Fruit fly (Drosophila melanogaster): ENCODE results near the gene CG12155.

CG12155 gene

dm6 chrX:7706398-7707349 is 21.9 kb upstream of the CG12155 start (continued):
- peak; percentile 86 for TF ChIP-seq CG4360 (GFP tag; IDR thresholded peaks at IDR 0.05)
- peak; percentile 97 for TF ChIP-seq CG16779 (GFP tag; IDR thresholded peaks at IDR 0.05)
- TF ChIP-seq Hmr (GFP tag; optimal IDR thresholded peaks at IDR 0.05) = peak; percentile 98
- peak; percentile 98 for TF ChIP-seq CG34376 (GFP tag; optimal IDR thresholded peaks at IDR 0.05)
- TF ChIP-seq mld (GFP tag; IDR thresholded peaks at IDR 0.05; ENCODE audit: partially characterized antibody) = no peak
- peak; percentile 73 for TF ChIP-seq TFAM (GFP tag; optimal IDR thresholded peaks at IDR 0.05)
- peak; percentile 73 for TF ChIP-seq MESR4 (GFP tag; optimal IDR thresholded peaks at IDR 0.05)
- peak; percentile 99 for TF ChIP-seq CG14441 (GFP tag; IDR thresholded peaks at IDR 0.05)
- TF ChIP-seq CG10274 (GFP tag; optimal IDR thresholded peaks at IDR 0.05) = peak; percentile 85
- TF ChIP-seq CG9797 (GFP tag; optimal IDR thresholded peaks at IDR 0.05) = peak; percentile 51
- peak; percentile 94 for TF ChIP-seq CG11696 (GFP tag; IDR thresholded peaks at IDR 0.05)
- TF ChIP-seq CG1603 (tag; optimal IDR thresholded peaks at IDR 0.05) = peak; percentile 91
- no peak for TF ChIP-seq Doc3 (GFP tag; IDR thresholded peaks at IDR 0.05; ENCODE audit: partially characterized antibody)
- peak; percentile 99 for TF ChIP-seq HLH3B (GFP tag; IDR thresholded peaks at IDR 0.05)
- TF ChIP-seq grn (GFP tag; optimal IDR thresholded peaks at IDR 0.05) = peak; percentile 63
- peak; percentile 97 for TF ChIP-seq ken (GFP tag; IDR thresholded peaks at IDR 0.05)
- TF ChIP-seq stwl (tag; optimal IDR thresholded peaks at IDR 0.05) = peak; percentile 34
- TF ChIP-seq Dek (tag; optimal IDR thresholded peaks at IDR 0.05) = peak; percentile 99
- peak; percentile 98 for TF ChIP-seq CG1233 (GFP tag; optimal IDR thresholded peaks at IDR 0.05)
- TF ChIP-seq ham (GFP tag; IDR thresholded peaks at IDR 0.05) = peak; percentile 91
- TF ChIP-seq Jarid2 (GFP tag; optimal IDR thresholded peaks at IDR 0.05) = peak; percentile 84
- TF ChIP-seq CG4404 (GFP tag; IDR thresholded peaks at IDR 0.05) = peak; percentile 96
- peak; percentile 99 for TF ChIP-seq sob (GFP tag; IDR thresholded peaks at IDR 0.05)
- peak; percentile 99 for TF ChIP-seq Ada2b (GFP tag; IDR thresholded peaks at IDR 0.05)
- TF ChIP-seq CG12299 (tag; optimal IDR thresholded peaks at IDR 0.05) = peak; percentile 98
- peak; percentile 97 for TF ChIP-seq kni (GFP tag; optimal IDR thresholded peaks at IDR 0.05)
- TF ChIP-seq prd (optimal IDR thresholded peaks at IDR 0.05) = no peak
- peak; percentile 98 for TF ChIP-seq prd (GFP tag; IDR thresholded peaks at IDR 0.05)
- peak; percentile 60 for TF ChIP-seq bigmax (GFP tag; optimal IDR thresholded peaks at IDR 0.05)
- peak; percentile 98 for TF ChIP-seq Sox102F (GFP tag; optimal IDR thresholded peaks at IDR 0.05)
- TF ChIP-seq Fer3 (tag; optimal IDR thresholded peaks at IDR 0.05) = peak; percentile 99
- peak; percentile 81 for TF ChIP-seq pros (GFP tag; optimal IDR thresholded peaks at IDR 0.05)
- TF ChIP-seq Vsx1 (GFP tag; optimal IDR thresholded peaks at IDR 0.05) = peak; percentile 87
- peak; percentile 97 for TF ChIP-seq CG17568 (GFP tag; optimal IDR thresholded peaks at IDR 0.05)
- TF ChIP-seq CG14710 (tag; optimal IDR thresholded peaks at IDR 0.05) = peak; percentile 95
- TF ChIP-seq CG10209 (GFP tag; optimal IDR thresholded peaks at IDR 0.05) = peak; percentile 96
- TF ChIP-seq ash1 (GFP tag; optimal IDR thresholded peaks at IDR 0.05) = peak; percentile 91
- TF ChIP-seq dpn (GFP tag; optimal IDR thresholded peaks at IDR 0.05) = peak; percentile 40 to 98
- peak; percentile 94 for TF ChIP-seq Nf-YC (tag; optimal IDR thresholded peaks at IDR 0.05)
- peak; percentile 83 for TF ChIP-seq NK7.1 (GFP tag; optimal IDR thresholded peaks at IDR 0.05)
- peak; percentile 96 for TF ChIP-seq CG32767 (GFP tag; IDR thresholded peaks at IDR 0.05)
- peak; percentile 78 for TF ChIP-seq CG16863 (GFP tag; optimal IDR thresholded peaks at IDR 0.05)
- TF ChIP-seq bab2 (GFP tag; optimal IDR thresholded peaks at IDR 0.05) = peak; percentile 86
- peak; percentile 21 for TF ChIP-seq Dp (GFP tag; optimal IDR thresholded peaks at IDR 0.05)
- TF ChIP-seq Atf-2 (GFP tag; optimal IDR thresholded peaks at IDR 0.05) = peak; percentile 56
- peak; percentile 99 for TF ChIP-seq MBD-R2 (GFP tag; IDR thresholded peaks at IDR 0.05)
- peak; percentile 95 for TF ChIP-seq dati (GFP tag; IDR thresholded peaks at IDR 0.05)
- peak; percentile 100 for TF ChIP-seq B-H2 (GFP tag; optimal IDR thresholded peaks at IDR 0.05)

All from whole organism, embryonic.